Worm (Caenorhabditis elegans): Measurements from ENCODE around the gene nucl-1.

nucl-1 gene

ce11 chrIV:8312846-8313245 is 23.5 kb upstream of the nucl-1 start, which contains the start of gene F35H10.10:
F35H10.10 (minus strand) TSS chrIV:8312946.
- no peak for TF ChIP-seq ces-1 (GFP tag; optimal IDR thresholded peaks at IDR 0.05)
- no peak for TF ChIP-seq lin-13 (tag; optimal IDR thresholded peaks at IDR 0.05)
- no peak for TF ChIP-seq sptf-1 (tag; optimal IDR thresholded peaks at IDR 0.05)
- TF ChIP-seq tbx-8 (GFP tag; optimal IDR thresholded peaks at IDR 0.05): no peak
- TF ChIP-seq ceh-83 (GFP tag; optimal IDR thresholded peaks at IDR 0.05): no peak
- no peak for TF ChIP-seq hlh-1 (tag; optimal IDR thresholded peaks at IDR 0.05)
- no peak for TF ChIP-seq nhr-2 (tag; optimal IDR thresholded peaks at IDR 0.05)
- no peak for TF ChIP-seq mls-2 (tag; optimal IDR thresholded peaks at IDR 0.05)
- no peak for TF ChIP-seq bed-3 (GFP tag; optimal IDR thresholded peaks at IDR 0.05)

- no peak for TF ChIP-seq bed-3 (GFP tag; optimal IDR thresholded peaks at IDR 0.05)
These were observed 22.8 kb upstream of the nucl-1 start for ce11 chrIV:8312105-8312504.

- TF ChIP-seq ceh-39 (tag; optimal IDR thresholded peaks at IDR 0.05) (no peak), lin-32 (GFP tag; optimal IDR thresholded peaks at IDR 0.05) (no peak)
These were observed 18.1 kb upstream of the nucl-1 start for ce11 chrIV:8307408-8307807.

- TF ChIP-seq ceh-83 (GFP tag; optimal IDR thresholded peaks at IDR 0.05) (no peak), lsy-2 (tag; optimal IDR thresholded peaks at IDR 0.05) (no peak)
These were observed 14.3 kb upstream of the nucl-1 start, which contains the start of gene vha-5 for ce11 chrIV:8303668-8304067. vha-5 (plus strand) TSS chrIV:8303968.

- no peak for TF ChIP-seq zip-8 (tag; optimal IDR thresholded peaks at IDR 0.05)
- TF ChIP-seq blmp-1 (tag; optimal IDR thresholded peaks at IDR 0.05): peak; percentile 61
These were observed 13.4 kb upstream of the nucl-1 start for ce11 chrIV:8302648-8303161.

ce11 chrIV:8301925-8302324 is 12.6 kb upstream of the nucl-1 start:
- no peak for TF ChIP-seq ces-1 (GFP tag; optimal IDR thresholded peaks at IDR 0.05)
- TF ChIP-seq nhr-237 (tag; optimal IDR thresholded peaks at IDR 0.05): peak; percentile 7

- TF ChIP-seq ztf-11 (tag; optimal IDR thresholded peaks at IDR 0.05): no peak
- TF ChIP-seq zip-8 (tag; optimal IDR thresholded peaks at IDR 0.05): no peak
- no peak for TF ChIP-seq sem-2 (GFP tag; optimal IDR thresholded peaks at IDR 0.05)
- no peak for TF ChIP-seq ceh-43 (GFP tag; optimal IDR thresholded peaks at IDR 0.05)
- no peak for TF ChIP-seq ceh-83 (GFP tag; optimal IDR thresholded peaks at IDR 0.05)
- no peak for TF ChIP-seq flh-1 (GFP tag; optimal IDR thresholded peaks at IDR 0.05)
- TF ChIP-seq sptf-1 (tag; optimal IDR thresholded peaks at IDR 0.05): no peak
- TF ChIP-seq nhr-12 (tag; optimal IDR thresholded peaks at IDR 0.05): no peak
- TF ChIP-seq elt-3 (tag; optimal IDR thresholded peaks at IDR 0.05): no peak
- TF ChIP-seq unc-120 (tag; optimal IDR thresholded peaks at IDR 0.05; ENCODE audit: poor library complexity, severe bottlenecking): no peak
- TF ChIP-seq bed-3 (GFP tag; optimal IDR thresholded peaks at IDR 0.05): no peak
- TF ChIP-seq lin-13 (tag; optimal IDR thresholded peaks at IDR 0.05): no peak
- TF ChIP-seq drap-1 (GFP tag; optimal IDR thresholded peaks at IDR 0.05): no peak
- TF ChIP-seq pha-4 (tag; optimal IDR thresholded peaks at IDR 0.05): no peak
- TF ChIP-seq tbx-8 (GFP tag; optimal IDR thresholded peaks at IDR 0.05): no peak
- no peak for TF ChIP-seq blmp-1 (tag; optimal IDR thresholded peaks at IDR 0.05)
- no peak for TF ChIP-seq mab-5 (tag; optimal IDR thresholded peaks at IDR 0.05)
- TF ChIP-seq lin-32 (GFP tag; optimal IDR thresholded peaks at IDR 0.05): no peak
- TF ChIP-seq unc-39 (tag; optimal IDR thresholded peaks at IDR 0.05): no peak
These were observed 11.1 kb upstream of the nucl-1 start, which contains the start of gene F35H10.5 for ce11 chrIV:8300468-8300867. F35H10.5 (plus strand) TSS chrIV:8300768.

- no peak for TF ChIP-seq pha-4 (tag; optimal IDR thresholded peaks at IDR 0.05)
- no peak for TF ChIP-seq ceh-83 (GFP tag; optimal IDR thresholded peaks at IDR 0.05)
- no peak for TF ChIP-seq ceh-39 (tag; optimal IDR thresholded peaks at IDR 0.05)
- TF ChIP-seq ztf-11 (tag; optimal IDR thresholded peaks at IDR 0.05): no peak
- no peak for TF ChIP-seq elt-1 (tag; optimal IDR thresholded peaks at IDR 0.05; ENCODE audit: borderline replicate concordance, insufficient read depth)
- TF ChIP-seq mls-2 (tag; optimal IDR thresholded peaks at IDR 0.05): no peak
- TF ChIP-seq nhr-2 (tag; optimal IDR thresholded peaks at IDR 0.05): no peak
- TF ChIP-seq ceh-43 (GFP tag; optimal IDR thresholded peaks at IDR 0.05): no peak
- no peak for TF ChIP-seq ham-2 (GFP tag; optimal IDR thresholded peaks at IDR 0.05)
These were observed 10.3 kb upstream of the nucl-1 start, which contains the start of gene F35H10.6 for ce11 chrIV:8299636-8300035. F35H10.6 (plus strand) TSS chrIV:8299936.

Measured in whole organism, mixed stage, embryonic.